Fruit fly (Drosophila melanogaster): ENCODE results near the gene SMC6.

Gene SMC6

DNA sequence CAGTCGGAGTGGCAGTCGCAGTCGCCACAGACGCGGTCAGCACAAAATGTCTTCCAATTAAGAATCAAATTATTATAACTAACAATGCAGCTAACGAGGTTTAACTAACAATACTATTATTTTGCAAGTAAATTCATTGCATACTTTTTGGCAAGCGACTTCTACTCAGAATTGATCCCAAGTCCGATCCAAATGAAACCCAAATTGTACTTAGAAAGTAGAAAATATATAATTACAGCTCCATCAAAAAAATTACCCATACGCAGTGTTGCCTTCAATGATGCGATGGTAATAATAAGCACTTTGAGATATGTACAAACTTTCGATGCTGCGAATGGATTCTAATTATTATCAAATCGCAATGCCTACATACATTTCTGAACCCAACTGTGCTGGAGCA lies 49.4 kb downstream of the SMC6 start (continued):
- TF ChIP-seq pdm3 (GFP tag; optimal IDR thresholded peaks at IDR 0.05) (peak; percentile 49), Hr4 (GFP tag; optimal IDR thresholded peaks at IDR 0.05) (peak; percentile 71), Lpt (GFP tag; optimal IDR thresholded peaks at IDR 0.05) (no peak), Gug (GFP tag; IDR thresholded peaks at IDR 0.05) (no peak), CG3919 (GFP tag; optimal IDR thresholded peaks at IDR 0.05) (peak; percentile 60), Ets96B (tag; optimal IDR thresholded peaks at IDR 0.05) (peak; percentile 58), Eip93F (GFP tag; optimal IDR thresholded peaks at IDR 0.05) (no peak), lz (GFP tag; optimal IDR thresholded peaks at IDR 0.05) (peak; percentile 51), CG1621 (tag; optimal IDR thresholded peaks at IDR 0.05) (no peak), CG10669 (GFP tag; optimal IDR thresholded peaks at IDR 0.05) (peak; percentile 46), dac (GFP tag; optimal IDR thresholded peaks at IDR 0.05) (peak; percentile 31), cyc (GFP tag; optimal IDR thresholded peaks at IDR 0.05) (peak; percentile 20)

dm6 chr3R:24143372-24143771 lies 49.9 kb downstream of the SMC6 start:
- no peak for TF ChIP-seq net (GFP tag; optimal IDR thresholded peaks at IDR 0.05)
- no peak for TF ChIP-seq Met (GFP tag; optimal IDR thresholded peaks at IDR 0.05)
- TF ChIP-seq CG11294 (GFP tag; IDR thresholded peaks at IDR 0.05): no peak
- TF ChIP-seq CG8632 (GFP tag; optimal IDR thresholded peaks at IDR 0.05): no peak
- TF ChIP-seq svp (GFP tag): no peak
- TF ChIP-seq OdsH (GFP tag; optimal IDR thresholded peaks at IDR 0.05): no peak
- no peak for TF ChIP-seq Eip75B (GFP tag; optimal IDR thresholded peaks at IDR 0.05)
- TF ChIP-seq Ets96B (tag; optimal IDR thresholded peaks at IDR 0.05): no peak
- TF ChIP-seq Ets21C (GFP tag; optimal IDR thresholded peaks at IDR 0.05): no peak
- TF ChIP-seq CG7368 (GFP tag; optimal IDR thresholded peaks at IDR 0.05): no peak
- no peak for TF ChIP-seq fd59A (GFP tag; optimal IDR thresholded peaks at IDR 0.05)
- no peak for TF ChIP-seq spab (GFP tag; optimal IDR thresholded peaks at IDR 0.05)

- TF ChIP-seq CG6854 (GFP tag; optimal IDR thresholded peaks at IDR 0.05): peak; percentile 21
- TF ChIP-seq Sox14 (GFP tag; optimal IDR thresholded peaks at IDR 0.05): peak; percentile 83
- TF ChIP-seq eg (GFP tag; IDR thresholded peaks at IDR 0.05): peak; percentile 86
- peak; percentile 84 for TF ChIP-seq CG1621 (tag; optimal IDR thresholded peaks at IDR 0.05)
- TF ChIP-seq Gug (GFP tag; IDR thresholded peaks at IDR 0.05): peak; percentile 61
- TF ChIP-seq salr (GFP tag; optimal IDR thresholded peaks at IDR 0.05): peak; percentile 59 to 77
- peak; percentile 83 for TF ChIP-seq Hr39 (GFP tag; optimal IDR thresholded peaks at IDR 0.05)
- peak; percentile 83 for TF ChIP-seq cyc (GFP tag; optimal IDR thresholded peaks at IDR 0.05)
- no peak for TF ChIP-seq fkh (GFP tag; optimal IDR thresholded peaks at IDR 0.05)
- TF ChIP-seq esn (GFP tag; optimal IDR thresholded peaks at IDR 0.05): peak; percentile 87
- TF ChIP-seq lz (GFP tag; optimal IDR thresholded peaks at IDR 0.05): peak; percentile 86
- peak; percentile 74 for TF ChIP-seq Sox102F (GFP tag; optimal IDR thresholded peaks at IDR 0.05)
- TF ChIP-seq CG6163 (GFP tag; IDR thresholded peaks at IDR 0.05): peak; percentile 94
- TF ChIP-seq Smox (GFP tag; optimal IDR thresholded peaks at IDR 0.05): peak; percentile 73
- peak; percentile 85 for TF ChIP-seq Met (GFP tag; optimal IDR thresholded peaks at IDR 0.05)
- TF ChIP-seq achi (GFP tag; optimal IDR thresholded peaks at IDR 0.05): peak; percentile 85
- TF ChIP-seq CG6792 (GFP tag; optimal IDR thresholded peaks at IDR 0.05): peak; percentile 91
- peak; percentile 77 for TF ChIP-seq CG15336 (GFP tag; IDR thresholded peaks at IDR 0.05)
- peak; percentile 87 for TF ChIP-seq CG10669 (GFP tag; optimal IDR thresholded peaks at IDR 0.05)
- TF ChIP-seq Eip75B (GFP tag; optimal IDR thresholded peaks at IDR 0.05): peak; percentile 90
- TF ChIP-seq CG8119 (GFP tag; IDR thresholded peaks at IDR 0.05): peak; percentile 79
- peak; percentile 79 for TF ChIP-seq vri (GFP tag; optimal IDR thresholded peaks at IDR 0.05)
- TF ChIP-seq Hr38 (GFP tag; optimal IDR thresholded peaks at IDR 0.05): no peak
- TF ChIP-seq CG7368 (GFP tag; optimal IDR thresholded peaks at IDR 0.05): peak; percentile 83
- TF ChIP-seq topi (GFP tag; optimal IDR thresholded peaks at IDR 0.05): peak; percentile 83
- TF ChIP-seq CG11762 (GFP tag; optimal IDR thresholded peaks at IDR 0.05; ENCODE audit: insufficient read depth): peak; percentile 80
- TF ChIP-seq CG11902 (GFP tag; optimal IDR thresholded peaks at IDR 0.05): peak; percentile 84
- peak; percentile 77 for TF ChIP-seq net (GFP tag; optimal IDR thresholded peaks at IDR 0.05)
- peak; percentile 82 for TF ChIP-seq CG9139 (GFP tag; optimal IDR thresholded peaks at IDR 0.05)
- peak; percentile 91 for TF ChIP-seq CG3919 (GFP tag; optimal IDR thresholded peaks at IDR 0.05)
- TF ChIP-seq dac (GFP tag; optimal IDR thresholded peaks at IDR 0.05): peak; percentile 67
- TF ChIP-seq CG8319 (GFP tag; optimal IDR thresholded peaks at IDR 0.05): peak; percentile 82
- TF ChIP-seq CG34406 (GFP tag; optimal IDR thresholded peaks at IDR 0.05): peak; percentile 77
- peak; percentile 68 for TF ChIP-seq CG4318 (GFP tag; optimal IDR thresholded peaks at IDR 0.05)
- peak; percentile 86 for TF ChIP-seq OdsH (GFP tag; optimal IDR thresholded peaks at IDR 0.05)
- peak; percentile 49 for TF ChIP-seq Blimp-1 (GFP tag; optimal IDR thresholded peaks at IDR 0.05)
- peak; percentile 76 for TF ChIP-seq Sox15 (GFP tag; optimal IDR thresholded peaks at IDR 0.05)
These were observed 50.3 kb downstream of the SMC6 start for dm6 chr3R:24142971-24143370.
